Fruit fly (Drosophila melanogaster): ENCODE results near the gene Lint-O.

The Lint-O gene

DNA sequence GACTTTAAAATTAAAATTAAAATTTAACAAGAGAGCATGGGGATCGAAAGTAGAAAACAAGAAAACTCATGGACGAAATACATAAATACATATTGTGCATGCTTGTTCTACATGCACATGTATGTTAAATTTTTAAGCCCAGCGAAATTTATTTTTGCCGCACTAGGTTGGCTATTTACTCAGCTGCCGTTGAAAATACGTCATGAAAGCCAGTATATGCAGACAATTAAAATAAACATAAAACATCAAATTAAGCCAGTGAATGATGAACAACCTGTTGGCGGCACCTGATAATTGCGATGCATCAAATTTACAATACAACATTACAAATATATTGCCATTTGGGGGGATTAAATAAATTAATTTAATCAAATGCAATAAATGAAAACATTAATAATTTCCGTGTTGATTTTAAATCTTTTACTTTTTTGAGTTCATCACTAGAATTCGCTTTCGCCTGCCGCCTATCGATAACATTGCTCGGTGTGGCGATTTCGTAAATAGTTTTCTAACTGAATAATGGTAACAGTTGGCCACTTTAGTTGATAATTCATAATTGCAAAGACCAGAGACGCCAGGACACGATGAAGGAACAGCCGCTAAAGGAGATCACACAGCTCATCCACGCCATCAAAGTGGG is 5.8 kb downstream of the Lint-O start, which contains the start of gene eIF2Bbeta:
TSS of gene eIF2Bbeta (plus strand) at position 438 of the 640 bp plus-strand sequence.
- TF ChIP-seq CG12605 (GFP tag; IDR thresholded peaks at IDR 0.05) = no peak
- no peak for TF ChIP-seq CG14655 (GFP tag; optimal IDR thresholded peaks at IDR 0.05)

DNA sequence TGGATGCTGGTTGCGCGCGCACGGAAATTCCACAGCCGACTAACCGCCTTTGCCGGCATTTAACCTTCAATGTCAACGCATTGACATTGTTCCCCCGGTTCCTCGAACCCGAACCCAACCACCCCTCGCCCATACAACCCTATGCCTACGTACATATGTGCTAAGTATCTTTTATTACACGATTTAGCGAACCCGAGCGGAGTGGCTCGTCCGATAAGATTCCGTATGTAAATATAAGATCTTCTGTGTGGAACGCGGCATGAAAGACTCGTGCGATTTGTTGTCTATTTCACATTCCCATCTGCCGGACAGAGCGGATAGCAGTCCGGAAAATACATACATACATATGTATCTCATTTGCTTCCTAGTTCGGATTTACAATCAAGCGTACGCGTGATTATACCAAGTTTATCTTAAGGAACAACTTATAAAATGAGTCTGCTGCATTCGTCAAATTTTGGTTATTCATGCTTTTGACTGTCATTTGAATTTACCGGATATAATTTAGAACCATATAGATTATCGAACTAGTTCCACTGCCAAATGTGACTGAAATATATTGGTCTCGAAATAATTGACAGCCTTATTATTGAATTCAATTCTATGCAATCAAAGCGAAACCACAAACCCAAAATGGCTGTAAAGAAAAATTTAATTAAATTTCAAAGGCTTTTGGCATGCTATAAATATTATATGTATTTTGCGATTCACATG is 9.0 kb downstream of the Lint-O start, which contains the start of gene CG2680:
TSS of gene CG2680 (minus strand) at position 51 of the 714 bp plus-strand sequence.
- TF ChIP-seq EcR (GFP tag; optimal IDR thresholded peaks at IDR 0.05) (peak; percentile 24), Pif1B (GFP tag; optimal IDR thresholded peaks at IDR 0.05) (no peak)

DNA sequence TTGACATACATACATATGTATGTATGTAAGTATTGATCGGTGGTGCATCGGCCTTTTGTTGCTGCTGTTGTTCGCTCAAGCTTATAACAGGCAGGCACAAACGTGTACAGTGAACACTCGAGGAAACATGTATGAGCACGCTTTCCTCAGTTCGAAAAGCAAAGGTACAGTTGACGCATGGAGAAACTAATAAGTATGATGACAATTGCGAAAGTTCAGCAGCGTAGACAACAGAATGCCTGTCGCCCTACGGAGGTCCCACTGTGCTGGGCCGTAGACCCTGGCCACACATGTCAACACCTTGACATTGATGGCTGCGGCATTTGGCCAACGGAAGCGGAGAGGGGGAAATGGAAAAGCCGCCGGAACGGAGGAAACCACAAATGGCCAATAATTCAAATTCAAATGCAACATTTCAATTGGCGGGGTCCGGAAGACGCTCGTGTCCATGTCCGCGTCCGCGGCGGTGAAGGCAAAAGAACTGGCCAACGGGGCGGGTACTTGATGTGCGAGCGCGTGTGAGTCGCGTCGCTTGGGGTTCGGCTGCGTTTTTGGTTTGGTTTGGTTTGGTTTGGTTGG is 9.7 kb downstream of the Lint-O start, which contains the start of gene CG2681:
TSS of gene CG2681 (plus strand) at position 529 of the 579 bp plus-strand sequence.
- no peak for TF ChIP-seq CG34367 (tag; optimal IDR thresholded peaks at IDR 0.05)
- no peak for TF ChIP-seq gl (tag; optimal IDR thresholded peaks at IDR 0.05)
- no peak for TF ChIP-seq Snoo (tag; optimal IDR thresholded peaks at IDR 0.05)
- no peak for TF ChIP-seq CG8301 (tag; optimal IDR thresholded peaks at IDR 0.05)
- no peak for TF ChIP-seq rn (GFP tag; IDR thresholded peaks at IDR 0.05)
- TF ChIP-seq CG12605 (GFP tag; IDR thresholded peaks at IDR 0.05) = 0 out of 2 replicates have a peak, but pooled peaks have one; percentile 34
- TF ChIP-seq CG8159 (tag; optimal IDR thresholded peaks at IDR 0.05) = no peak
- no peak for TF ChIP-seq EcR (GFP tag; optimal IDR thresholded peaks at IDR 0.05)
- TF ChIP-seq CG10348 (GFP tag; IDR thresholded peaks at IDR 0.05) = peak; percentile 26; the same call in 1 of the 2 replicates
- TF ChIP-seq fd96Ca (GFP tag; IDR thresholded peaks at IDR 0.05) = peak; percentile 61
- TF ChIP-seq CG4496 (GFP tag; IDR thresholded peaks at IDR 0.05) = peak; percentile 81
- TF ChIP-seq Pif1B (GFP tag; optimal IDR thresholded peaks at IDR 0.05) = no peak
- peak; percentile 47 for TF ChIP-seq Ets98B (GFP tag; IDR thresholded peaks at IDR 0.05)
- TF ChIP-seq CG13204 (GFP tag; optimal IDR thresholded peaks at IDR 0.05) = no peak

DNA sequence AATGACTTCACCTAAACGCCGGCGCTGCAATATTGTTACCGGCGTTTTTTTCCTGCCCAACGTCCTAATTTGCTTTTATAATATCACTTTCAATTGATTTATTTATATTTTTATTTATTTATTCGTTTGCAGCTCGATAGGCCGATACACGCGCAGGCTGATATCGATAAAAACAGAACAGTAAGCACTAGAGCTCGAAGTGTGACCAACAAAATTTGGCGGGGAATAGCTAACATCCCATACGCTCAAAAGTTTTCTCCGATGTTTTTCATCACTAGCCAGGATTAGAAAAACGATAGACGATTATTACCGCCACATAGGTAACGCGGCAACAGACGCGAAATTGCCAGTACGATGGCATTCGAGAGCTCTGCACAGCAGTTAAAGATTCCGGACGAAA is 15.3 kb downstream of the Lint-O start, which contains the start of the genes CG2685 and CG2694:
TSS of gene CG2685 (minus strand) at position 185 of the 400 bp plus-strand sequence.
TSS of gene CG2694 (plus strand) at position 304 of the 400 bp plus-strand sequence.
- no peak for TF ChIP-seq CG14655 (GFP tag; optimal IDR thresholded peaks at IDR 0.05)
- no peak for TF ChIP-seq CG12605 (GFP tag; IDR thresholded peaks at IDR 0.05)
- no peak for TF ChIP-seq CG13204 (GFP tag; optimal IDR thresholded peaks at IDR 0.05)
- no peak for TF ChIP-seq CG17806 (tag; optimal IDR thresholded peaks at IDR 0.05)
- no peak for TF ChIP-seq rn (GFP tag; IDR thresholded peaks at IDR 0.05)
- no peak for TF ChIP-seq CG8159 (tag; optimal IDR thresholded peaks at IDR 0.05)
- no peak for TF ChIP-seq EcR (GFP tag; optimal IDR thresholded peaks at IDR 0.05)

DNA sequence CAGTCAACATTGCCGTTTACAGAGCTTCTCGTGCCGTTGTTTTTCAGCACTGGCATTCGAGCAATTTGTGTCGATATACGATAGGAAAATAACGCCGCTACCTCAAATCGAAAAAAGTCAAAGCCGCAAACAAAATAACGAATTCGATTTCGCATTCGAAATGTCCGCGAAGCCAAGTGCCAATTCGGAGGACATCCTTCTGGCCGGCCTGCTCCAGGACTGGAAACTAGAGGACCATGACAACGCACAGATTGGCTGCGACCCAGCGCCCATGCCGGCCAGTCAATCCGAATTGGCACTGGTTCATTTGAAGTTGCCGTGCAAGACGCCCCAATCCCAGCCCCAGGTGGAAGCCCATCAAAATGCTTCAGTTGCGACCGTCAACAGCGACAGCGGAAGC is 16.2 kb downstream of the Lint-O start:
- peak; percentile 54; the same call in 1 of the 3 replicates for TF ChIP-seq fd96Ca (GFP tag; IDR thresholded peaks at IDR 0.05)
- no peak for TF ChIP-seq CG8159 (tag; optimal IDR thresholded peaks at IDR 0.05)
- TF ChIP-seq Ets98B (GFP tag; IDR thresholded peaks at IDR 0.05) = 0 out of 2 replicates have a peak, but pooled peaks have one; percentile 8
- TF ChIP-seq CG4496 (GFP tag; IDR thresholded peaks at IDR 0.05) = 0 out of 3 replicates have a peak, but pooled peaks have one; percentile 17

DNA sequence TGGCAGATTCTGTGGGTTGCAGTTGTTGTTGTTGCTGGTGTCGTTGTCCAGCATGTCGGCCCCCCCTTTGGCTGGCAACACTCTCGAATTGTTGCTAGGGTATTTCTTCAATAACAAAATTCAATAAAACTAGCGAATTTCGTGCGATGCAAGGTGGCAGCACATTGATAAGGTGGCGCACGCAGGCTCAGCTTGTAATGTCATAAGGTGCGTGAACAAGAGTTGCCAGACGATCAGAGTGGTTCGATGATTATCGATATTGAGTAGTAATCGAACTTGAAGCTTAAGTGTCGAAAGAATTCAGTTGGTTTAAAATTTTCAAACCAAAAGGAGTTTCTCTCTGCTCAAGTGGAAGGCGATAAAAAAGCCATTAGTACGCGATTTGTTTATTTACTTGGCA is 21.6 kb downstream of the Lint-O start, which contains the start of gene CG2701:
TSS of gene CG2701 (minus strand) at position 206 of the 400 bp plus-strand sequence.
- no peak for TF ChIP-seq fd96Ca (GFP tag; IDR thresholded peaks at IDR 0.05)
- no peak for TF ChIP-seq gl (tag; optimal IDR thresholded peaks at IDR 0.05)
- TF ChIP-seq CG8301 (tag; optimal IDR thresholded peaks at IDR 0.05) = no peak
- TF ChIP-seq CG14655 (GFP tag; optimal IDR thresholded peaks at IDR 0.05) = no peak
- no peak for TF ChIP-seq CG15710 (tag; optimal IDR thresholded peaks at IDR 0.05)
- TF ChIP-seq CG13204 (GFP tag; optimal IDR thresholded peaks at IDR 0.05) = no peak
- TF ChIP-seq CG9948 (tag; optimal IDR thresholded peaks at IDR 0.05) = no peak
- no peak for TF ChIP-seq CG32121 (GFP tag; IDR thresholded peaks at IDR 0.05)
- TF ChIP-seq Ets98B (GFP tag; IDR thresholded peaks at IDR 0.05) = no peak
- no peak for TF ChIP-seq Pif1B (GFP tag; optimal IDR thresholded peaks at IDR 0.05)
- no peak for TF ChIP-seq EcR (GFP tag; optimal IDR thresholded peaks at IDR 0.05)
- no peak for TF ChIP-seq CG17806 (tag; optimal IDR thresholded peaks at IDR 0.05)
- TF ChIP-seq Snoo (tag; optimal IDR thresholded peaks at IDR 0.05) = no peak
- TF ChIP-seq CG4496 (GFP tag; IDR thresholded peaks at IDR 0.05) = no peak
- TF ChIP-seq D1 (tag; optimal IDR thresholded peaks at IDR 0.05) = no peak
- no peak for TF ChIP-seq CG12605 (GFP tag; IDR thresholded peaks at IDR 0.05)
- no peak for TF ChIP-seq CG34367 (tag; optimal IDR thresholded peaks at IDR 0.05)
- no peak for TF ChIP-seq CG8159 (tag; optimal IDR thresholded peaks at IDR 0.05)
- TF ChIP-seq Pif1A (GFP tag; optimal IDR thresholded peaks at IDR 0.05) = no peak
- no peak for TF ChIP-seq rn (GFP tag; IDR thresholded peaks at IDR 0.05)
